Fruit fly (Drosophila melanogaster) whole organism, pupa: ENCODE data around the gene CG3040.

ENCODE experiments used
- CG10348 ChIP-seq: fragments of 200-800 bp; sonication (Bioruptor generic); IDR thresholded peaks from 2 replicates; pipeline ENCODE4 v1.3.6; 2022; ENCODE audit warnings: missing biosample characterization, missing genetic modification characterization
- CG12605 ChIP-seq: fragments of 200-800 bp; sonication (Bioruptor generic); IDR thresholded peaks from 2 replicates; pipeline ENCODE4 v1.3.6; 2022; ENCODE audit warnings: missing biosample characterization, missing genetic modification characterization
- CG13204 ChIP-seq: fragments of 200-800 bp; sonication (Bioruptor generic); optimal IDR thresholded peaks from 2 replicates; lab custom pipeline; 2018; ENCODE audit warnings: missing biosample characterization, mild to moderate bottlenecking, missing genetic modification characterization, moderate library complexity
- CG14655 ChIP-seq: fragments of 200-800 bp; sonication (Bioruptor generic); optimal IDR thresholded peaks from 3 replicates; lab custom pipeline; 2017; ENCODE audit warnings: mild to moderate bottlenecking, missing biosample characterization, missing genetic modification reagents, missing genetic modification characterization
- CG15710 ChIP-seq: fragments of 200-800 bp; sonication (Bioruptor generic); optimal IDR thresholded peaks from 2 replicates; lab custom pipeline; 2018; ENCODE audit warnings: missing biosample characterization, mild to moderate bottlenecking, missing genetic modification characterization, moderate library complexity
- CG17806 ChIP-seq: fragments of 200-800 bp; sonication (Bioruptor generic); optimal IDR thresholded peaks from 2 replicates; lab custom pipeline; 2018; ENCODE audit warnings: missing biosample characterization, mild to moderate bottlenecking, missing genetic modification characterization, moderate library complexity
- CG32121 ChIP-seq: fragments of 200-800 bp; sonication (Bioruptor generic); IDR thresholded peaks from 2 replicates; pipeline ENCODE4 v1.3.6; 2022; ENCODE audit warnings: missing biosample characterization, missing genetic modification characterization
- CG34367 ChIP-seq: fragments of 200-800 bp; sonication (Bioruptor generic); optimal IDR thresholded peaks from 2 replicates; lab custom pipeline; 2018; ENCODE audit warnings: missing biosample characterization, mild to moderate bottlenecking, missing genetic modification characterization
- CG4496 ChIP-seq: fragments of 200-800 bp; sonication (Bioruptor generic); IDR thresholded peaks from 3 replicates; pipeline ENCODE4 v1.3.6; 2022; ENCODE audit warnings: missing biosample characterization, missing genetic modification characterization
- CG8159 ChIP-seq: fragments of 200-800 bp; sonication (Bioruptor generic); optimal IDR thresholded peaks from 3 replicates; lab custom pipeline; 2018; ENCODE audit warnings: missing biosample characterization, mild to moderate bottlenecking, missing genetic modification characterization, moderate library complexity
- CG8301 ChIP-seq: fragments of 200-800 bp; sonication (Bioruptor generic); optimal IDR thresholded peaks from 2 replicates; lab custom pipeline; 2018; ENCODE audit warnings: missing biosample characterization, mild to moderate bottlenecking, missing genetic modification characterization
- CG9948 ChIP-seq: fragments of 200-800 bp; sonication (Bioruptor generic); optimal IDR thresholded peaks from 2 replicates; lab custom pipeline; 2018; ENCODE audit warnings: missing biosample characterization, mild to moderate bottlenecking, missing genetic modification characterization, moderate library complexity
- D1 ChIP-seq: fragments of 200-800 bp; sonication (Bioruptor generic); optimal IDR thresholded peaks from 2 replicates; lab custom pipeline; 2018; ENCODE audit warnings: missing biosample characterization, mild to moderate bottlenecking, missing genetic modification characterization, moderate library complexity
- EcR ChIP-seq: fragments of 200-800 bp; sonication (Bioruptor generic); optimal IDR thresholded peaks from 3 replicates; lab custom pipeline; 2019; ENCODE audit warnings: missing biosample characterization, missing genetic modification characterization, mild to moderate bottlenecking, moderate library complexity, missing genetic modification reagents
- Ets98B ChIP-seq: fragments of 200-800 bp; sonication (Bioruptor generic); IDR thresholded peaks from 2 replicates; pipeline ENCODE4 v1.3.6; 2022; ENCODE audit warnings: missing biosample characterization, missing genetic modification characterization
- Pif1A ChIP-seq: fragments of 200-800 bp; sonication (Bioruptor generic); optimal IDR thresholded peaks from 3 replicates; lab custom pipeline; 2016; ENCODE audit warnings: missing biosample characterization, missing genetic modification characterization
- Pif1B ChIP-seq: fragments of 200-800 bp; sonication (Bioruptor generic); optimal IDR thresholded peaks from 3 replicates; lab custom pipeline; 2016; ENCODE audit warnings: missing biosample characterization, missing genetic modification characterization
- Snoo ChIP-seq: fragments of 200-800 bp; sonication (Bioruptor generic); optimal IDR thresholded peaks from 3 replicates; lab custom pipeline; 2017; ENCODE audit warnings: missing biosample characterization, mild to moderate bottlenecking, missing genetic modification characterization, inconsistent platforms
- fd96Ca ChIP-seq: fragments of 200-800 bp; sonication (Bioruptor generic); IDR thresholded peaks from 3 replicates; pipeline ENCODE4 v1.3.6; 2022; ENCODE audit warnings: missing biosample characterization, missing genetic modification characterization
- gl ChIP-seq: fragments of 200-800 bp; sonication (Bioruptor generic); optimal IDR thresholded peaks from 2 replicates; lab custom pipeline; 2018; ENCODE audit warnings: missing biosample characterization, mild to moderate bottlenecking, missing genetic modification characterization
- rn ChIP-seq: fragments of 200-800 bp; sonication (Bioruptor generic); IDR thresholded peaks from 2 replicates; pipeline ENCODE4 v1.3.6; 2022; ENCODE audit warnings: missing biosample characterization, missing genetic modification characterization

The CG3040 gene

DNA sequence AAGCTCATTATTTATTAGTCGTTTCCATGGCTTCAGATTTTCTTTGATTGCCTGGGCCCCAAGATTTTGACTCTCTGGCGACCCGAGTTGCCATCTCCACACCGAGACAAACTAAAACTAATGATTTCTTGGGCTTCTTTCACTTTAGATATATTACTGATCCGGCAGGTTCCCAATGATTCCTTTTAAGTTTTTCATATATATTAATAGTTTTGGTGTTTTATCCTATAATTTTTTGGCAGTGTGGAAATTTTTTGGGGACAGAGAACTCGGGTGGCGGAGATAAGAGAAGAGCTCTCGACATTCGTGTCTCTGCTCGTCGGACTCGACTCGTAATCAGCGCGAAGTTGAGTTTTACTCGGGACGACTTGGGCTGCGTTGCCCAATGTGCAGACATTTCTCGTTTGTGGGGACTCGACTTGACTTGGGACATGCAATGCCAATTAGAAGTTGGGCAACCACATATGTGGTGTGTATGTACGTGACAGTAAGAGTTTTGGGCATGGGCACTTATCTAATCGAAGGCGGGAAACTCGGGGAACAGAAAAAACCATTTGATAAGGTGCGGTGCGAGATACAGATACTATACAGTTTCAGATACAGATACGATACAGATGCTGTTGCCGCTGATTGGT is 28.1 kb upstream of the CG3040 start:
- TF ChIP-seq Pif1B (GFP tag; lab: Kevin White, UChicago) (peak; percentile 55), rn (GFP tag; lab: Robert Waterston, UW) (no peak), Ets98B (GFP tag; lab: Robert Waterston, UW) (peak; percentile 37), CG10348 (GFP tag; lab: Robert Waterston, UW) (no peak), CG17806 (tag; lab: Kevin White, UChicago) (no peak), Pif1A (GFP tag; lab: Kevin White, UChicago) (no peak), CG8301 (no peak), D1 (tag; lab: Kevin White, UChicago) (no peak), CG32121 (GFP tag; lab: Robert Waterston, UW) (peak; percentile 61; the same call in 1 of the 2 replicates), CG12605 (GFP tag; lab: Robert Waterston, UW) (no peak), fd96Ca (peak; percentile 65), gl (tag; lab: Kevin White, UChicago) (no peak), EcR (GFP tag; lab: Kevin White, UChicago) (no peak), CG14655 (GFP tag; lab: Kevin White, UChicago) (peak; percentile 37), CG15710 (tag; lab: Kevin White, UChicago) (peak; percentile 27), CG4496 (GFP tag; lab: Robert Waterston, UW) (peak; percentile 64; the same call in 1 of the 3 replicates), CG8159 (peak; percentile 4)

DNA sequence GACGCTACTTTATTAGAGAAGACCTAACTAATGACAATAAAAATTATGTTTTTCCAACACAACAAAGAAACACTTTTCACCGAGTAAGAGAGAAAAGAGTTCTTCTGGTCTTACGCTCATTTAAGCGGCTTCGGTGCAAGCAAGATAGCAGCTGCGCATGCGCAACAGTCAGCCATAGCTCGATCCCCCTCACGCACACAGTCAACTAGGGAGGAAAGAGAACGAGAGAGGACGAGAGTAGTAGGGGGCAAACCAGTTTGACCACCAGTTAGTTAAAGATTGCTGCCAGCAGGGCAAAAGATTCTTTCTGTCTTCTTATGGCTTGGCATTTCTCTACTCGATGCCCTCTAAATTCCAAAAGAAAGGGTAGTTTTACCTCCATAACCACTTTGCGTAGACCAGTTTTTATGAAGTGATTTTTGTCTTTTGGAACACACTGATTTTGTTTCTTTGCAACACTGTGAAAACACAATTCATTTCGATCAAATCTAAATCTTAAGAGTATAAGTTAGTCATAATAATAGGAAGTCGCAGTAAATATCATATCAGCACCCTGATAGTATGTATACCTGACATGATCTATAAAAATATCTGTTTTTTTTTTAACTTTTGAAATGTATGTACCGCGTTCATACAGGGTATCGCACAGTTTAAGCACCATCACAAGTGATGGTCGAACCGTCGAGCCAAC is 27.4 kb upstream of the CG3040 start:
- peak; percentile 46 for TF ChIP-seq CG8301
- TF ChIP-seq CG12605 (GFP tag; lab: Robert Waterston, UW), result no peak
- TF ChIP-seq CG15710 (tag; lab: Kevin White, UChicago), result peak; percentile 40
- TF ChIP-seq fd96Ca, result no peak
- peak; percentile 47 for TF ChIP-seq CG8159
- TF ChIP-seq CG34367 (tag; lab: Kevin White, UChicago), result peak; percentile 28
- no peak for TF ChIP-seq CG4496 (GFP tag; lab: Robert Waterston, UW)
- TF ChIP-seq gl (tag; lab: Kevin White, UChicago), result no peak
- TF ChIP-seq CG10348 (GFP tag; lab: Robert Waterston, UW), result no peak
- peak; percentile 33 for TF ChIP-seq EcR (GFP tag; lab: Kevin White, UChicago)
- TF ChIP-seq CG17806 (tag; lab: Kevin White, UChicago), result no peak
- no peak for TF ChIP-seq Snoo
- TF ChIP-seq CG14655 (GFP tag; lab: Kevin White, UChicago), result peak; percentile 67
- no peak for TF ChIP-seq Pif1B (GFP tag; lab: Kevin White, UChicago)
- no peak for TF ChIP-seq Ets98B (GFP tag; lab: Robert Waterston, UW)
- TF ChIP-seq D1 (tag; lab: Kevin White, UChicago), result no peak
- TF ChIP-seq CG9948 (tag; lab: Kevin White, UChicago), result peak; percentile 20
- TF ChIP-seq Pif1A (GFP tag; lab: Kevin White, UChicago), result peak; percentile 41
- TF ChIP-seq CG32121 (GFP tag; lab: Robert Waterston, UW), result no peak
- no peak for TF ChIP-seq rn (GFP tag; lab: Robert Waterston, UW)
- no peak for TF ChIP-seq CG13204 (GFP tag; lab: Kevin White, UChicago)

DNA sequence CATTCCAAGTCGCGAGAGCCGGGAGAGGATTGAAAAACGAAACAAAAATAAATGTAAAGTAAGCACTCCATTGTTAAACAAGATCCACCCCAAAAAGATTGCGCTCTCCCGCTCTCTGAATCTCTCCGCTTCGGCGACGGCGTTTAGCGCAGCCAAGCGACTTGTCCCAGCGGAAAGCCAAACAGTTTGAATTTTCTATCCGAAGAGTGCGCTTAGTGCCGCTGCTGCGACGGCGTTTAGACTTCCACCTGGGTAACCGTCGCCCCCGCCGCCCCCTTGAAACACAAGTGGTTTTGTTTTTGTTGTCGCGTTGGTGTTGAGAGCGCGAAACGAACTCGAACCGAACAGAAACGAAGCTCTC is 25.3 kb upstream of the CG3040 start, which contains the start of gene Inx2:
Inx2 (plus strand) TSS at position 181 of the 361 bp plus-strand sequence.
- no peak for TF ChIP-seq CG15710 (tag; lab: Kevin White, UChicago)
- TF ChIP-seq EcR (GFP tag; lab: Kevin White, UChicago), result peak; percentile 64
- TF ChIP-seq Pif1B (GFP tag; lab: Kevin White, UChicago), result no peak
- TF ChIP-seq CG17806 (tag; lab: Kevin White, UChicago), result no peak
- no peak for TF ChIP-seq CG34367 (tag; lab: Kevin White, UChicago)
- TF ChIP-seq rn (GFP tag; lab: Robert Waterston, UW), result no peak
- no peak for TF ChIP-seq CG8159
- no peak for TF ChIP-seq Snoo
- peak; percentile 58 for TF ChIP-seq CG13204 (GFP tag; lab: Kevin White, UChicago)
- TF ChIP-seq CG4496 (GFP tag; lab: Robert Waterston, UW), result peak; percentile 76; the same call in 2 of the 3 replicates
- 0 out of 3 replicates have a peak, but pooled peaks have one; percentile 28 for TF ChIP-seq fd96Ca
- no peak for TF ChIP-seq CG10348 (GFP tag; lab: Robert Waterston, UW)
- no peak for TF ChIP-seq CG14655 (GFP tag; lab: Kevin White, UChicago)
- no peak for TF ChIP-seq CG9948 (tag; lab: Kevin White, UChicago)
- TF ChIP-seq Ets98B (GFP tag; lab: Robert Waterston, UW), result peak; percentile 78
- TF ChIP-seq CG32121 (GFP tag; lab: Robert Waterston, UW), result peak; percentile 63
- peak; percentile 58 for TF ChIP-seq Pif1A (GFP tag; lab: Kevin White, UChicago)
- TF ChIP-seq D1 (tag; lab: Kevin White, UChicago), result no peak
- peak; percentile 80 for TF ChIP-seq CG12605 (GFP tag; lab: Robert Waterston, UW)
- no peak for TF ChIP-seq CG8301
- TF ChIP-seq gl (tag; lab: Kevin White, UChicago), result peak; percentile 56
- TF ChIP-seq, all 21 proteins: peak for 9

DNA sequence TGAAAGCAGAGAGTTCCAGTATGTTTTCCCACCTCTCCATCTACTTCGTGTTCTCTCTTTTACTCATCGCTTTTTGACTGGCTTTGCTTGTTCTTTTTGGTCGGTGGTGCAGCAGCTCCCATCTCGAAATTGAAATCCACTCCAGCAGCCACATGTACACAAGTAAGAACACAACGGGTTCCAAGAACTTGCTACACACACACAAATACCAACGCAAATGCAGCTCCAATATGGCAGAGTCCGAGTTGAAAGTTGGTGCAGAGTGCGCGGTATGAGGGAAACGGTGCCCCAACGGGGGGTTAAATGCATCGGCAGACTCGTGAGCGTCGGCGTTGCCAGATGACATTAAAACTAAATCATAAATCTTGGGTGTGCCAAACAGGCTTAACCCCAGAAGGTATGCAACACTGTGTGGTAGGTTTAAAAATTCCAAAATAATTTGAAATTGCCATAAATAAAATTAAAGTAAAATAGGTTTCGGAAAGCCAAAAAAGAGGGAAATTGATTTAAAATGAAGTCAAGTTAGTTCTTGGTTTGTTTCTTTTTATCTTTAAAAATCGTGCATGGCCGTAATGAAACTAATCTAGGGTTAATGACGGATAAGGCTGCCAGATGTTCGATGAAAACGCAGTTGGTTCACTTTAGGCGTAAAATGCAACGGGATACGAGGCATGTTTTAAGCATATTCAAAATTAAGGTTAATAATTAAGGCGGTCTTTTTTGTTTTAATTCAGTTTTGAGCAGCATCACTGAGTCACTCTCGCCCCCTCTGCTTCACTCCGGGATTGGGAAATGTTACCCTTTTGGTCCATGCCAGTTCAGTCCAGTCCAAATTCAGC is 24.7 kb upstream of the CG3040 start:
- peak; percentile 69 for TF ChIP-seq Ets98B (GFP tag; lab: Robert Waterston, UW)
- TF ChIP-seq CG17806 (tag; lab: Kevin White, UChicago), result peak; percentile 89
- TF ChIP-seq CG9948 (tag; lab: Kevin White, UChicago), result peak; percentile 88
- peak; percentile 89 for TF ChIP-seq CG4496 (GFP tag; lab: Robert Waterston, UW)
- TF ChIP-seq EcR (GFP tag; lab: Kevin White, UChicago), result no peak
- TF ChIP-seq CG14655 (GFP tag; lab: Kevin White, UChicago), result peak; percentile 88
- peak; percentile 77 for TF ChIP-seq CG12605 (GFP tag; lab: Robert Waterston, UW)
- TF ChIP-seq CG32121 (GFP tag; lab: Robert Waterston, UW), result peak; percentile 74
- TF ChIP-seq gl (tag; lab: Kevin White, UChicago), result peak; percentile 11
- TF ChIP-seq CG34367 (tag; lab: Kevin White, UChicago), result peak; percentile 89
- TF ChIP-seq Pif1A (GFP tag; lab: Kevin White, UChicago), result peak; percentile 65
- TF ChIP-seq fd96Ca, result peak; percentile 64; the same call in 1 of the 3 replicates
- TF ChIP-seq CG8301, result peak; percentile 81
- peak; percentile 76 for TF ChIP-seq Snoo
- TF ChIP-seq Pif1B (GFP tag; lab: Kevin White, UChicago), result peak; percentile 66
- TF ChIP-seq CG15710 (tag; lab: Kevin White, UChicago), result peak; percentile 92
- TF ChIP-seq rn (GFP tag; lab: Robert Waterston, UW), result peak; percentile 52; the same call in 1 of the 2 replicates
- peak; percentile 58 for TF ChIP-seq CG13204 (GFP tag; lab: Kevin White, UChicago)
- TF ChIP-seq CG8159, result peak; percentile 93
- TF ChIP-seq D1 (tag; lab: Kevin White, UChicago), result peak; percentile 64
- 0 out of 2 replicates have a peak, but pooled peaks have one; percentile 17 for TF ChIP-seq CG10348 (GFP tag; lab: Robert Waterston, UW)
